Worm (Caenorhabditis elegans): ENCODE measurements around the gene lgg-1.

The lgg-1 gene

DNA sequence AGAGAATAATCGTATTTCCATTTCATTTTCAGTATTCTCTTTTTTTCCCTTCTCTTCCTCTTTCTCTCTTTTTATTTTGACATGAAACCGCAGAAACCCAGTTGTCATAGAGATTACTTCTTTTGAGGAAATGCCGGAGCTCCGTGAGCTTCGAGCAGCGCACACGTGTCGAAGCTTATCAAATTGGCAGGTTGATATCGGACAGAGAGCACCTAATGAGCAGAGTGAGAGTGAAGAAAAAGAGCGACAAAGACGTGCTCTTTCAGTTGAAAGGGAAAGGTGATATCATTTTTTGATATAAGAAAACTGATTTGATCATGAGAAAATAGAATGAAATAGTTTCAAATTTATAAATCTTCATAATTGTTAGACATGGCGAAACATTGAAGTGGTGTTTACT lies 12.2 kb downstream of the lgg-1 start, which contains the start of gene C32D5.14:
Gene C32D5.14, plus strand, starts transcription at position 131 of the 400 bp plus-strand sequence.
- TF ChIP-seq ccch-3 (GFP tag; optimal IDR thresholded peaks at IDR 0.05) (no peak), dpff-1 (tag; optimal IDR thresholded peaks at IDR 0.05) (no peak), nhr-80 (tag; optimal IDR thresholded peaks at IDR 0.05) (peak; percentile 61), atf-7 (tag; optimal IDR thresholded peaks at IDR 0.05) (peak; percentile 22), dox-1 (GFP tag; IDR thresholded peaks at IDR 0.05) (no peak), athp-1 (tag; optimal IDR thresholded peaks at IDR 0.05) (no peak), lin-54 (GFP tag; optimal IDR thresholded peaks at IDR 0.05) (no peak), egrh-3 (GFP tag; IDR thresholded peaks at IDR 0.05) (no peak), xnd-1 (tag; optimal IDR thresholded peaks at IDR 0.05) (no peak), F39B2.1 (GFP tag; IDR thresholded peaks at IDR 0.05) (no peak), rec-8 (tag; optimal IDR thresholded peaks at IDR 0.05) (no peak), B0336.3 (GFP tag; IDR thresholded peaks at IDR 0.05) (no peak; the same call in 1 of the 2 replicates), him-1 (tag; optimal IDR thresholded peaks at IDR 0.05) (no peak), egl-44 (GFP tag; IDR thresholded peaks at IDR 0.05) (no peak), B0019.2 (GFP tag; conservative IDR thresholded peaks at IDR 0.05) (no peak), sea-2 (GFP tag; IDR thresholded peaks at IDR 0.05) (no peak), ztf-3 (GFP tag; optimal IDR thresholded peaks at IDR 0.05) (no peak), let-607 (tag; optimal IDR thresholded peaks at IDR 0.05) (peak; percentile 48 to 77), ztf-6 (GFP tag; IDR thresholded peaks at IDR 0.05) (no peak)

DNA sequence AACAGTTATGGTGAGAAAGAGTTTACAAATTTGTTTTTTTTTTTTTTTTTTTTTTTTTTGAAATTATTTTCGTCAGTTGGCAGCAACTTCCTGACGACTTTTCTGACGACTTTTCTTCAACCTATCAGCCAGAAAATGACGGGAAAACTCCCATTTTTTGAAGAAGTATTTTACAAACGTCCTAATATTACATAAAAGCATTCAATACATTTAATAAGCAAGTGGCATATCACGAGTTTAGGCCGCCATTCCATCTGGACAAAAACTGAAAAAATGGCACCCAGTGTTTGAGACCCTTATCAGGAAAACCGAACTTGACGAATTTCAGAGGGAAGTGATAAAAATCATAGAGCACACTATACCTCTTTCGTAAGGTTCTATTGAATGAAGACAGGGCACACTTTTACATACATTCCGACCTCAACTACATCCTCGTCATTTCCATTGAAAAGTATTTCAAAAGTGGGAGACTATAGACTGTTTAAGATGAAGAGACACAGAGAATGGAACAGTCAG lies 12.7 kb downstream of the lgg-1 start:
- no peak for TF ChIP-seq ztf-18 (tag; optimal IDR thresholded peaks at IDR 0.05)
- TF ChIP-seq cebp-1 (GFP tag; IDR thresholded peaks at IDR 0.05) = no peak
- peak; percentile 25 for TF ChIP-seq cebp-1 (tag; optimal IDR thresholded peaks at IDR 0.05)
- TF ChIP-seq pbrm-1 (GFP tag; IDR thresholded peaks at IDR 0.05) = no peak
- TF ChIP-seq ceh-91 (GFP tag; IDR thresholded peaks at IDR 0.05) = no peak
- TF ChIP-seq egl-44 (GFP tag; IDR thresholded peaks at IDR 0.05) = no peak
- TF ChIP-seq nhr-80 (tag; optimal IDR thresholded peaks at IDR 0.05) = peak; percentile 62

DNA sequence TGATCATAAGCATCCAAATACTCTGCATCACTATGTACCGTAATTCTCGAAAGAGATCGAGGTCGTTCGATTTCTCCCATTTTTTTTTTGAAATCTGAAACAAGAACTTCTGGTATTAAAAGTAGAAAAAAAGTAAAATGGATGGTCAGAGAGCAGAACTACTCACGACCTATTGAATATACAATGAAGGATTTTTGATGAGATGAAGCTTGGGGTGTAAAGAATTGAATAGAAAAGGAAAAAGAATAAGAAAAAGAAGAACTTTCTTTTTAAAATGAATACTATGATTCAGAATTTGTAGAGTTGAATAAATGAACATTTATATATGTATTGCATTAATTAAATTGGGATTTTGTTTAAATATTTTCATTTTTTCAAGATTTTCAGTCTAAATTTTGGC lies 13.6 kb downstream of the lgg-1 start, which contains the start of gene ttc-39B:
Gene ttc-39B, minus strand, starts transcription at position 101 of the 400 bp plus-strand sequence.
- no peak for TF ChIP-seq F49E8.2 (tag; optimal IDR thresholded peaks at IDR 0.05; ENCODE audit: insufficient read depth)
- TF ChIP-seq T26A5.8 (tag; optimal IDR thresholded peaks at IDR 0.05) = no peak
- TF ChIP-seq egl-44 (GFP tag; IDR thresholded peaks at IDR 0.05) = no peak
- no peak for TF ChIP-seq mel-28 (tag; optimal IDR thresholded peaks at IDR 0.05; ENCODE audit: borderline replicate concordance)
- no peak for TF ChIP-seq nhr-179 (tag; optimal IDR thresholded peaks at IDR 0.05)
- no peak for TF ChIP-seq ceh-100 (GFP tag; IDR thresholded peaks at IDR 0.05)
- no peak for TF ChIP-seq snpc-4 (GFP tag; optimal IDR thresholded peaks at IDR 0.05)
- TF ChIP-seq snpc-4 (tag; optimal IDR thresholded peaks at IDR 0.05) = no peak
- no peak for TF ChIP-seq T07F8.4 (tag; optimal IDR thresholded peaks at IDR 0.05)
- TF ChIP-seq hmg-1.2 (GFP tag; IDR thresholded peaks at IDR 0.05) = no peak
- no peak for TF ChIP-seq ztf-18 (tag; optimal IDR thresholded peaks at IDR 0.05)
- no peak for TF ChIP-seq madf-6 (GFP tag; IDR thresholded peaks at IDR 0.05)

DNA sequence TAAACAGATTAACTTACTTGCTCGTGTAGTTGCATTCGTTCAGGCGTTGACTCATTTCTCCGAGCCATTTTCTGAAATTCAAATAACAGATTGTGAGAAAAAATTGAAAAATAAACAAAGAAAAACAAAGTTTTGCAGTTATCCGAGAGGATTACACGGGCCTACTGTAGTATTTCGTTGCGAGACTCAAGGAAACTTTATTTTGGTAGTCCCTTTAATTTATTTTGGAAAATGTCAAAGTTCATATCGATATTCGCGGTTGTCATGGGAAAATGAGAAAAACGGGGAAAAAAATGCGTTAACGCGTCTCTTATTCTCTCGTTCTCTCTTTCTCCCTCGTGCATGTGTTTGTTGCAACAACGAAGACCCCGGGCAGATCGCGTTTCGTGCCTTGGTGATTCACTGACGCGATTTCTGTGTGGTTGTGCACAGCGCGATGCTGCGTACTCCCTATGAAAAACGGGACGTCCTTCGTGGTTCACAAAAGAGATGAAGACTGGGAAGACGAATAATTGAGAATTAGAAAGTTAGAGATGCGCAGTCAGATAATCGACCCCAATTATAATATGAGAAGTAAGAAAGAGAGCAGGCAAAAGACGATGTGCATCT lies 16.2 kb downstream of the lgg-1 start, which contains the start of gene set-4:
Gene set-4, minus strand, starts transcription at position 120 of the 609 bp plus-strand sequence.
- TF ChIP-seq Y95B8A.8 (GFP tag; IDR thresholded peaks at IDR 0.05) = no peak
- no peak for TF ChIP-seq ztf-25 (GFP tag; IDR thresholded peaks at IDR 0.05)
- no peak for TF ChIP-seq dpff-1 (tag; optimal IDR thresholded peaks at IDR 0.05)
- TF ChIP-seq him-1 (tag; optimal IDR thresholded peaks at IDR 0.05) = peak; percentile 10
- peak; percentile 92 for TF ChIP-seq mcd-1 (GFP tag; IDR thresholded peaks at IDR 0.05)
- TF ChIP-seq mel-28 (tag; optimal IDR thresholded peaks at IDR 0.05; ENCODE audit: borderline replicate concordance) = no peak
- TF ChIP-seq repo-1 (tag; optimal IDR thresholded peaks at IDR 0.05) = peak; percentile 73
- TF ChIP-seq hrde-1 (tag; optimal IDR thresholded peaks at IDR 0.05; ENCODE audit: borderline replicate concordance) = no peak
- peak; percentile 53 to 72 for TF ChIP-seq let-607 (tag; optimal IDR thresholded peaks at IDR 0.05)
- no peak for TF ChIP-seq ztf-22 (GFP tag; optimal IDR thresholded peaks at IDR 0.05)
- no peak for TF ChIP-seq mes-4 (tag; optimal IDR thresholded peaks at IDR 0.05)
- peak; percentile 4 for TF ChIP-seq snpc-4 (GFP tag; optimal IDR thresholded peaks at IDR 0.05)
- TF ChIP-seq snpc-4 (tag; optimal IDR thresholded peaks at IDR 0.05) = peak; percentile 6 to 81 (median 64)
- TF ChIP-seq unc-130 (GFP tag; optimal IDR thresholded peaks at IDR 0.05) = peak; percentile 2
- TF ChIP-seq ceh-58 (GFP tag; IDR thresholded peaks at IDR 0.05) = no peak

Measured in whole organism, young adult.